Worm (Caenorhabditis elegans) whole organism, mixed stage, embryonic: ENCODE results near the gene mab-5.

Experiments
- M03D4.4 ChIP-seq: sonication (generic microtip); optimal IDR thresholded peaks from 2 replicates; lab custom pipeline; 2017; ENCODE audit warnings: mild to moderate bottlenecking, missing genetic modification characterization, missing compliant biosample characterization
- bed-3 ChIP-seq: fragments of 200-800 bp; sonication (Bioruptor generic); optimal IDR thresholded peaks from 3 replicates; lab custom pipeline; 2018; ENCODE audit warnings: mild to moderate bottlenecking, missing genetic modification characterization, moderate library complexity, missing compliant biosample characterization
- blmp-1 ChIP-seq: fragments of 150-350 bp; optimal IDR thresholded peaks from 2 replicates; lab custom pipeline; 2014; ENCODE audit warnings: missing biosample characterization, missing genetic modification characterization
- ceh-39 ChIP-seq: fragments of 150-350 bp; optimal IDR thresholded peaks from 2 replicates; lab custom pipeline; 2014; ENCODE audit warnings: missing biosample characterization, missing genetic modification characterization
- ceh-43 ChIP-seq: fragments of 200-800 bp; sonication (Bioruptor generic); optimal IDR thresholded peaks from 2 replicates; lab custom pipeline; 2018; ENCODE audit warnings: mild to moderate bottlenecking, missing genetic modification characterization, moderate library complexity, missing compliant biosample characterization
- ceh-83 ChIP-seq: fragments of 200-800 bp; sonication (Bioruptor generic); optimal IDR thresholded peaks from 2 replicates; lab custom pipeline; 2018; ENCODE audit warnings: mild to moderate bottlenecking, missing genetic modification characterization, missing compliant biosample characterization
- ces-1 ChIP-seq: fragments of 150-350 bp; optimal IDR thresholded peaks from 2 replicates; lab custom pipeline; 2014; ENCODE audit warnings: missing biosample characterization, missing genetic modification reagents, missing genetic modification characterization
- cnd-1 ChIP-seq: fragments of 200-800 bp; sonication (Bioruptor generic); optimal IDR thresholded peaks from 2 replicates; lab custom pipeline; 2018; ENCODE audit warnings: mild to moderate bottlenecking, missing genetic modification characterization, missing compliant biosample characterization
- drap-1 ChIP-seq: fragments of 200-800 bp; sonication (Bioruptor generic); optimal IDR thresholded peaks from 3 replicates; lab custom pipeline; 2018; ENCODE audit warnings: mild to moderate bottlenecking, missing genetic modification characterization, missing compliant biosample characterization
- elt-1 ChIP-seq: sonication (generic microtip); optimal IDR thresholded peaks from 2 replicates; lab custom pipeline; 2017; ENCODE audit warnings: missing genetic modification characterization, mild to moderate bottlenecking, missing compliant biosample characterization, antibody characterized with exemption, moderate library complexity, borderline replicate concordance; ENCODE audit not compliant: insufficient read depth
- elt-3 ChIP-seq: fragments of 150-350 bp; optimal IDR thresholded peaks from 2 replicates; lab custom pipeline; 2014; ENCODE audit warnings: missing biosample characterization, missing genetic modification characterization
- flh-1 ChIP-seq: fragments of 200-800 bp; sonication (Bioruptor generic); optimal IDR thresholded peaks from 2 replicates; lab custom pipeline; 2018; ENCODE audit warnings: mild to moderate bottlenecking, missing genetic modification characterization, moderate library complexity, missing compliant biosample characterization
- ham-2 ChIP-seq: fragments of 200-800 bp; sonication (Bioruptor generic); optimal IDR thresholded peaks from 2 replicates; lab custom pipeline; 2018; ENCODE audit warnings: mild to moderate bottlenecking, missing genetic modification characterization, missing compliant biosample characterization
- hlh-1 ChIP-seq: fragments of 150-350 bp; optimal IDR thresholded peaks from 2 replicates; lab custom pipeline; 2014; ENCODE audit warnings: missing biosample characterization, missing genetic modification reagents, missing genetic modification characterization
- lin-13 ChIP-seq: fragments of 150-350 bp; optimal IDR thresholded peaks from 2 replicates; lab custom pipeline; 2014; ENCODE audit warnings: missing biosample characterization, missing genetic modification characterization
- lin-32 ChIP-seq: fragments of 200-800 bp; sonication (Bioruptor generic); optimal IDR thresholded peaks from 2 replicates; lab custom pipeline; 2018; ENCODE audit warnings: mild to moderate bottlenecking, missing genetic modification characterization, missing compliant biosample characterization
- lsy-2 ChIP-seq: fragments of 150-350 bp; optimal IDR thresholded peaks from 2 replicates; lab custom pipeline; 2014; ENCODE audit warnings: missing biosample characterization, missing genetic modification characterization
- mab-5 ChIP-seq: fragments of 150-350 bp; optimal IDR thresholded peaks from 2 replicates; lab custom pipeline; 2014; ENCODE audit warnings: missing biosample characterization, missing genetic modification characterization
- mep-1 ChIP-seq: fragments of 150-350 bp; optimal IDR thresholded peaks from 2 replicates; lab custom pipeline; 2017; ENCODE audit warnings: missing biosample characterization, missing genetic modification reagents, missing genetic modification characterization, inconsistent platforms
- mls-2 ChIP-seq: sonication (generic microtip); optimal IDR thresholded peaks from 2 replicates; lab custom pipeline; 2016; ENCODE audit warnings: mild to moderate bottlenecking, missing genetic modification characterization, moderate library complexity, missing compliant biosample characterization
- nhr-12 ChIP-seq: fragments of 150-350 bp; optimal IDR thresholded peaks from 2 replicates; lab custom pipeline; 2014; ENCODE audit warnings: missing biosample characterization, missing genetic modification characterization
- nhr-2 ChIP-seq: fragments of 150-350 bp; optimal IDR thresholded peaks from 2 replicates; lab custom pipeline; 2014; ENCODE audit warnings: missing biosample characterization, missing genetic modification characterization
- nhr-237 ChIP-seq: fragments of 150-350 bp; optimal IDR thresholded peaks from 2 replicates; lab custom pipeline; 2014; ENCODE audit warnings: missing biosample characterization, missing genetic modification characterization
- nhr-28 ChIP-seq: fragments of 150-350 bp; optimal IDR thresholded peaks from 2 replicates; lab custom pipeline; 2014; ENCODE audit warnings: missing biosample characterization, missing genetic modification characterization
- nhr-76 ChIP-seq: sonication (generic microtip); optimal IDR thresholded peaks from 2 replicates; lab custom pipeline; 2017; ENCODE audit warnings: missing biosample characterization, missing genetic modification characterization
- pha-4 ChIP-seq: fragments of 150-350 bp; optimal IDR thresholded peaks from 2 replicates; lab custom pipeline; 2018; ENCODE audit warnings: missing biosample characterization, missing genetic modification reagents, missing genetic modification characterization
- sem-2 ChIP-seq: fragments of 200-800 bp; sonication (Bioruptor generic); optimal IDR thresholded peaks from 2 replicates; lab custom pipeline; 2018; ENCODE audit warnings: mild to moderate bottlenecking, missing genetic modification characterization, missing compliant biosample characterization
- snpc-4 ChIP-seq: fragments of 150-350 bp; optimal IDR thresholded peaks from 2 replicates; lab custom pipeline; 2014; ENCODE audit warnings: missing biosample characterization, missing genetic modification characterization
- sptf-1 ChIP-seq: sonication (generic microtip); optimal IDR thresholded peaks from 2 replicates; lab custom pipeline; 2017; ENCODE audit warnings: mild to moderate bottlenecking, missing genetic modification characterization, moderate library complexity, missing compliant biosample characterization
- tbx-8 ChIP-seq: fragments of 200-800 bp; sonication (Bioruptor generic); optimal IDR thresholded peaks from 2 replicates; lab custom pipeline; 2018; ENCODE audit warnings: mild to moderate bottlenecking, missing genetic modification characterization, moderate library complexity, missing compliant biosample characterization
- unc-120 ChIP-seq: sonication (generic microtip); optimal IDR thresholded peaks from 2 replicates; lab custom pipeline; 2017; ENCODE audit warnings: missing genetic modification characterization, missing compliant biosample characterization; ENCODE audit not compliant: poor library complexity, severe bottlenecking
- unc-39 ChIP-seq: fragments of 150-350 bp; optimal IDR thresholded peaks from 2 replicates; lab custom pipeline; 2014; ENCODE audit warnings: missing biosample characterization, missing genetic modification characterization
- unc-62 ChIP-seq: fragments of 150-350 bp; optimal IDR thresholded peaks from 2 replicates; lab custom pipeline; 2014; ENCODE audit warnings: missing biosample characterization, missing genetic modification reagents, missing genetic modification characterization
- zip-8 ChIP-seq: fragments of 150-350 bp; optimal IDR thresholded peaks from 2 replicates; lab custom pipeline; 2014; ENCODE audit warnings: missing biosample characterization, missing genetic modification characterization
- ztf-11 ChIP-seq: fragments of 150-350 bp; optimal IDR thresholded peaks from 2 replicates; lab custom pipeline; 2014; ENCODE audit warnings: missing biosample characterization, missing genetic modification characterization

The mab-5 gene

ce11 chrIII:7729062-7729461 is 54.2 kb downstream of the mab-5 start:
- TF ChIP-seq elt-1 (no peak), mep-1 (no peak), blmp-1 (tag; lab: Kevin White, UChicago) (no peak), cnd-1 (tag; lab: Kevin White, UChicago) (no peak), pha-4 (tag; lab: Kevin White, UChicago) (no peak), ceh-83 (GFP tag; lab: Kevin White, UChicago) (no peak), nhr-237 (tag; lab: Kevin White, UChicago) (no peak), hlh-1 (tag; lab: Kevin White, UChicago) (no peak), ces-1 (GFP tag; lab: Kevin White, UChicago) (no peak), nhr-28 (tag; lab: Kevin White, UChicago) (no peak)

ce11 chrIII:7728494-7728893 is 54.8 kb downstream of the mab-5 start:
- TF ChIP-seq sem-2 (GFP tag; lab: Kevin White, UChicago) (no peak), lin-13 (tag; lab: Kevin White, UChicago) (no peak), mls-2 (tag; lab: Kevin White, UChicago) (no peak), flh-1 (no peak), ceh-43 (no peak), lin-32 (GFP tag; lab: Kevin White, UChicago) (no peak), unc-120 (tag; lab: Kevin White, UChicago) (peak; percentile 74), snpc-4 (tag; lab: Kevin White, UChicago) (no peak), nhr-12 (no peak), cnd-1 (tag; lab: Kevin White, UChicago) (no peak), ztf-11 (tag; lab: Kevin White, UChicago) (no peak), ceh-39 (tag; lab: Kevin White, UChicago) (no peak), elt-3 (no peak), sptf-1 (tag; lab: Kevin White, UChicago) (no peak), unc-39 (no peak), mab-5 (tag; lab: Kevin White, UChicago) (no peak), drap-1 (no peak), tbx-8 (no peak), unc-62 (GFP tag; lab: Kevin White, UChicago) (peak; percentile 47), bed-3 (GFP tag; lab: Kevin White, UChicago) (no peak), ces-1 (GFP tag; lab: Kevin White, UChicago) (no peak), nhr-76 (tag; lab: Kevin White, UChicago) (no peak), lsy-2 (tag; lab: Kevin White, UChicago) (no peak), nhr-2 (tag; lab: Kevin White, UChicago) (no peak), mep-1 (no peak), elt-1 (no peak), ceh-83 (GFP tag; lab: Kevin White, UChicago) (no peak), blmp-1 (tag; lab: Kevin White, UChicago) (peak; percentile 38), pha-4 (tag; lab: Kevin White, UChicago) (peak; percentile 49), M03D4.4 (tag; lab: Kevin White, UChicago) (peak; percentile 33), hlh-1 (tag; lab: Kevin White, UChicago) (peak; percentile 67), nhr-237 (tag; lab: Kevin White, UChicago) (no peak), zip-8 (tag; lab: Kevin White, UChicago) (no peak), ham-2 (GFP tag; lab: Kevin White, UChicago) (no peak), nhr-28 (tag; lab: Kevin White, UChicago) (no peak)
- TF ChIP-seq, all 35 proteins: peak for 6
